Fruit fly (Drosophila melanogaster) whole organism, embryonic: ENCODE results near the gene CG34056.

Source experiments
- BEAF-32 ChIP-seq: fragments of 200-800 bp; sonication (Bioruptor generic); optimal IDR thresholded peaks from 3 replicates; lab custom pipeline; 2017; ENCODE audit warnings: missing biosample characterization, missing genetic modification characterization, mild to moderate bottlenecking, moderate library complexity, missing genetic modification reagents
- CG10274 ChIP-seq: fragments of 200-800 bp; sonication (Bioruptor generic); optimal IDR thresholded peaks from 3 replicates; lab custom pipeline; 2017; ENCODE audit warnings: missing biosample characterization, mild to moderate bottlenecking, missing genetic modification characterization
- CG11085 ChIP-seq: fragments of 200-800 bp; sonication (Bioruptor generic); IDR thresholded peaks from 2 replicates; pipeline ENCODE4 v1.3.6; 2022; ENCODE audit warnings: missing biosample characterization, missing genetic modification characterization
- CG11247 ChIP-seq: fragments of 200-800 bp; sonication (Bioruptor generic); IDR thresholded peaks from 2 replicates; pipeline ENCODE4 v1.3.6; 2022; ENCODE audit warnings: missing biosample characterization, missing genetic modification characterization
- CG13287 ChIP-seq: fragments of 200-800 bp; sonication (Bioruptor generic); IDR thresholded peaks from 2 replicates; pipeline ENCODE4 v1.3.6; 2022; ENCODE audit warnings: missing biosample characterization, missing genetic modification characterization; ENCODE audit not compliant: partially characterized antibody
- CG15073 ChIP-seq: fragments of 200-800 bp; sonication (Bioruptor generic); optimal IDR thresholded peaks from 2 replicates; lab custom pipeline; 2016; ENCODE audit warnings: missing biosample characterization, missing genetic modification characterization
- CG1603 ChIP-seq: fragments of 200-800 bp; sonication (Bioruptor generic); optimal IDR thresholded peaks from 2 replicates; lab custom pipeline; 2019; ENCODE audit warnings: missing biosample characterization, mild to moderate bottlenecking, missing genetic modification characterization, moderate library complexity
- CG17361 ChIP-seq: fragments of 200-800 bp; sonication (Bioruptor generic); IDR thresholded peaks from 3 replicates; pipeline ENCODE4 v1.3.6; 2022; ENCODE audit warnings: missing biosample characterization, missing genetic modification characterization
- CG18262 ChIP-seq: fragments of 200-800 bp; optimal IDR thresholded peaks from 3 replicates; lab custom pipeline; 2019; ENCODE audit warnings: missing biosample characterization, mild to moderate bottlenecking, missing genetic modification characterization, moderate library complexity
- CG2199 ChIP-seq: fragments of 200-800 bp; sonication (Bioruptor generic); IDR thresholded peaks from 3 replicates; pipeline ENCODE4 v1.3.6; 2022; ENCODE audit warnings: missing biosample characterization, missing genetic modification characterization
- CG3163 ChIP-seq: fragments of 200-800 bp; sonication (Bioruptor generic); optimal IDR thresholded peaks from 3 replicates; lab custom pipeline; 2016; ENCODE audit warnings: missing biosample characterization, missing genetic modification characterization
- CG3726 ChIP-seq: fragments of 200-800 bp; sonication (Bioruptor generic); IDR thresholded peaks from 3 replicates; pipeline ENCODE4, ENCODE4 v1.3.6; 2022; ENCODE audit warnings: missing biosample characterization, missing genetic modification characterization
- CG4707 ChIP-seq: fragments of 200-800 bp; sonication (Bioruptor generic); optimal IDR thresholded peaks from 2 replicates; lab custom pipeline; 2018; ENCODE audit warnings: missing biosample characterization, mild to moderate bottlenecking, missing genetic modification characterization, moderate library complexity
- CG6791 ChIP-seq: fragments of 200-800 bp; sonication (Bioruptor generic); IDR thresholded peaks from 3 replicates; pipeline ENCODE4 v1.3.6; 2022; ENCODE audit warnings: missing biosample characterization, missing genetic modification characterization; ENCODE audit not compliant: partially characterized antibody
- CG7372 ChIP-seq: fragments of 200-800 bp; sonication (Bioruptor generic); IDR thresholded peaks from 2 replicates; pipeline ENCODE4 v1.3.6; 2022; ENCODE audit warnings: missing biosample characterization, missing genetic modification characterization
- CG7556 ChIP-seq: fragments of 200-800 bp; sonication (Bioruptor generic); optimal IDR thresholded peaks from 2 replicates; lab custom pipeline; 2017; ENCODE audit warnings: missing biosample characterization, mild to moderate bottlenecking, missing genetic modification characterization
- CG8944 ChIP-seq: fragments of 200-800 bp; sonication (Bioruptor generic); optimal IDR thresholded peaks from 3 replicates; lab custom pipeline; 2016; ENCODE audit warnings: missing biosample characterization, missing genetic modification characterization
- CG9727 ChIP-seq: fragments of 200-800 bp; sonication (Bioruptor generic); optimal IDR thresholded peaks from 3 replicates; lab custom pipeline; 2017; ENCODE audit warnings: missing biosample characterization, mild to moderate bottlenecking, missing genetic modification characterization
- Dip2 ChIP-seq: fragments of 200-800 bp; sonication (Bioruptor generic); IDR thresholded peaks from 2 replicates; pipeline ENCODE4 v1.3.6; 2022; ENCODE audit warnings: missing biosample characterization, missing genetic modification characterization
- Dp ChIP-seq: fragments of 200-800 bp; sonication (Bioruptor generic); optimal IDR thresholded peaks from 2 replicates; lab custom pipeline; 2018; ENCODE audit warnings: missing biosample characterization, mild to moderate bottlenecking, missing genetic modification characterization, moderate library complexity
- ERR ChIP-seq: fragments of 200-800 bp; sonication (Bioruptor generic); optimal IDR thresholded peaks from 2 replicates; lab custom pipeline; 2016; ENCODE audit warnings: missing biosample characterization, missing genetic modification characterization
- Ets65A ChIP-seq: fragments of 200-800 bp; sonication (Bioruptor generic); peaks from one replicate; lab custom pipeline; 2016; ENCODE audit warnings: missing biosample characterization, missing genetic modification characterization
- GATAe ChIP-seq: fragments of 200-800 bp; sonication (Bioruptor generic); conservative IDR thresholded peaks from 2 replicates; pipeline ENCODE4 v1.3.6; 2022; ENCODE audit warnings: missing biosample characterization, missing genetic modification characterization
- HHEX ChIP-seq: fragments of 200-800 bp; sonication (Bioruptor generic); optimal IDR thresholded peaks from 3 replicates; lab custom pipeline; 2017; ENCODE audit warnings: missing biosample characterization, mild to moderate bottlenecking, missing genetic modification characterization, missing genetic modification reagents
- Med ChIP-seq: fragments of 200-800 bp; sonication (Bioruptor generic); peaks from one replicate; lab custom pipeline; 2016; ENCODE audit warnings: missing biosample characterization, missing genetic modification characterization, mild to moderate bottlenecking, inconsistent platforms, moderate library complexity
- Meics ChIP-seq: fragments of 200-800 bp; sonication (Bioruptor generic); optimal IDR thresholded peaks from 2 replicates; lab custom pipeline; 2017; ENCODE audit warnings: missing biosample characterization, mild to moderate bottlenecking, missing genetic modification characterization
- Opbp ChIP-seq: fragments of 200-800 bp; sonication (Bioruptor generic); IDR thresholded peaks from 3 replicates; pipeline ENCODE4 v1.3.6; 2022; ENCODE audit warnings: missing biosample characterization, missing genetic modification characterization; ENCODE audit not compliant: partially characterized antibody
- Sry-δ ChIP-seq: fragments of 200-800 bp; sonication (Bioruptor generic); optimal IDR thresholded peaks from 2 replicates; lab custom pipeline; 2016; ENCODE audit warnings: missing biosample characterization, missing genetic modification characterization
- abd-A ChIP-seq: fragments of 200-800 bp; sonication (Bioruptor generic); optimal IDR thresholded peaks from 3 replicates; lab custom pipeline; 2019; ENCODE audit warnings: missing biosample characterization, mild to moderate bottlenecking, missing genetic modification characterization, moderate library complexity
- ase ChIP-seq: fragments of 200-800 bp; sonication (Bioruptor generic); IDR thresholded peaks from 3 replicates; pipeline ENCODE4 v1.3.6; 2022; ENCODE audit warnings: missing biosample characterization, missing genetic modification characterization
- chn ChIP-seq: fragments of 200-800 bp; sonication (Bioruptor generic); optimal IDR thresholded peaks from 2 replicates; lab custom pipeline; 2016; ENCODE audit warnings: missing biosample characterization, missing genetic modification characterization
- dati ChIP-seq: fragments of 200-800 bp; sonication (Bioruptor generic); IDR thresholded peaks from 2 replicates; pipeline ENCODE4 v1.3.6; 2022; ENCODE audit warnings: missing biosample characterization, missing genetic modification characterization
- dimm ChIP-seq: fragments of 200-800 bp; sonication (Bioruptor generic); IDR thresholded peaks from 2 replicates; pipeline ENCODE4 v1.3.6; 2022; ENCODE audit warnings: missing biosample characterization, missing genetic modification characterization
- disco-r ChIP-seq: fragments of 200-800 bp; sonication (Bioruptor generic); optimal IDR thresholded peaks from 2 replicates; lab custom pipeline; 2016; ENCODE audit warnings: missing biosample characterization, missing genetic modification characterization
- emc ChIP-seq: fragments of 200-800 bp; sonication (Bioruptor generic); optimal IDR thresholded peaks from 2 replicates; lab custom pipeline; 2016; ENCODE audit warnings: missing biosample characterization, missing genetic modification characterization
- en ChIP-seq: fragments of 200-800 bp; sonication (Bioruptor generic); optimal IDR thresholded peaks from 2 replicates; lab custom pipeline; 2016; ENCODE audit warnings: missing biosample characterization, missing genetic modification characterization
- gcm ChIP-seq: fragments of 200-800 bp; sonication (Bioruptor generic); optimal IDR thresholded peaks from 2 replicates; lab custom pipeline; 2019; ENCODE audit warnings: missing biosample characterization, mild to moderate bottlenecking, missing genetic modification characterization, moderate library complexity
- hbn ChIP-seq: fragments of 200-800 bp; sonication (Bioruptor generic); IDR thresholded peaks from 2 replicates; pipeline ENCODE4 v1.3.6; 2022; ENCODE audit warnings: missing biosample characterization, missing genetic modification characterization; ENCODE audit not compliant: partially characterized antibody
- ken ChIP-seq: fragments of 200-800 bp; sonication (Bioruptor generic); IDR thresholded peaks from 3 replicates; pipeline ENCODE4 v1.3.6; 2022; ENCODE audit warnings: missing biosample characterization, missing genetic modification characterization
- mirr ChIP-seq: fragments of 200-800 bp; sonication (Bioruptor generic); optimal IDR thresholded peaks from 3 replicates; lab custom pipeline; 2018; ENCODE audit warnings: missing biosample characterization, mild to moderate bottlenecking, missing genetic modification characterization
- pita ChIP-seq: fragments of 200-800 bp; sonication (Bioruptor generic); optimal IDR thresholded peaks from 2 replicates; lab custom pipeline; 2017; ENCODE audit warnings: missing biosample characterization, mild to moderate bottlenecking, missing genetic modification characterization
- prd ChIP-seq, 3 experiments: fragments of >200 bp in 2 of 3; fragments of 200-800 bp in 1 of 3; sonication (Bioruptor generic) in 1 of 3; optimal IDR thresholded peaks in 2 of 3; IDR thresholded peaks in 1 of 3; 2 replicates in 2 of 3; 3 replicates in 1 of 3; pipeline versions ENCODE4 v1.3.6 to Lab custom; 2017 to 2022; ENCODE audit warnings: missing biosample characterization in 1 of 3, missing genetic modification characterization in 1 of 3
- sd ChIP-seq: fragments of 200-800 bp; sonication (Bioruptor generic); optimal IDR thresholded peaks from 3 replicates; lab custom pipeline; 2018; ENCODE audit warnings: missing biosample characterization, mild to moderate bottlenecking, missing genetic modification characterization, moderate library complexity
- seq ChIP-seq: fragments of 200-800 bp; sonication (Bioruptor generic); IDR thresholded peaks from 2 replicates; pipeline ENCODE4 v1.3.6; 2022; ENCODE audit warnings: missing biosample characterization, missing genetic modification characterization
- sima ChIP-seq: fragments of 200-800 bp; sonication (Bioruptor generic); optimal IDR thresholded peaks from 2 replicates; lab custom pipeline; 2016; ENCODE audit warnings: missing biosample characterization, missing genetic modification characterization
- sr ChIP-seq: fragments of 200-800 bp; sonication (Bioruptor generic); IDR thresholded peaks from 3 replicates; pipeline ENCODE4 v1.3.6; 2022; ENCODE audit warnings: missing biosample characterization, missing genetic modification characterization
- ssp ChIP-seq: fragments of 200-800 bp; sonication (Bioruptor generic); IDR thresholded peaks from 2 replicates; pipeline ENCODE4 v1.3.6; 2022; ENCODE audit warnings: missing biosample characterization, missing genetic modification characterization
- sug ChIP-seq: fragments of 200-800 bp; optimal IDR thresholded peaks from 2 replicates; lab custom pipeline; 2019; ENCODE audit warnings: missing biosample characterization, mild to moderate bottlenecking, missing genetic modification characterization, moderate library complexity
- unc-4 ChIP-seq: fragments of 200-800 bp; sonication (Bioruptor generic); IDR thresholded peaks from 2 replicates; pipeline ENCODE4 v1.3.6; 2022; ENCODE audit warnings: missing biosample characterization, missing genetic modification characterization; ENCODE audit not compliant: partially characterized antibody
- unpg ChIP-seq: fragments of 200-800 bp; sonication (Bioruptor generic); optimal IDR thresholded peaks from 3 replicates; lab custom pipeline; 2018; ENCODE audit warnings: missing biosample characterization, mild to moderate bottlenecking, missing genetic modification characterization, moderate library complexity
- zen ChIP-seq: fragments of 200-800 bp; sonication (Bioruptor generic); optimal IDR thresholded peaks from 3 replicates; lab custom pipeline; 2018; ENCODE audit warnings: missing biosample characterization, mild to moderate bottlenecking, missing genetic modification characterization, moderate library complexity

Gene CG34056

dm6 chr3L:882892-883255 is 12.9 kb upstream of the CG34056 start (continued):
- no peak for TF ChIP-seq CG4707
- TF ChIP-seq sug (tag; lab: Kevin White, UChicago): peak; percentile 41
- TF ChIP-seq BEAF-32 (GFP tag; lab: Kevin White, UChicago): no peak
- TF ChIP-seq Dp (GFP tag; lab: Kevin White, UChicago): no peak
- TF ChIP-seq disco-r (GFP tag; lab: Kevin White, UChicago): no peak
- TF ChIP-seq dati: no peak
- TF ChIP-seq sd (tag; lab: Kevin White, UChicago): peak; percentile 83
- no peak for TF ChIP-seq ssp (GFP tag; lab: Robert Waterston, UW)
- no peak for TF ChIP-seq HHEX (GFP tag; lab: Kevin White, UChicago)
- TF ChIP-seq CG2199 (GFP tag; lab: Robert Waterston, UW): 0 out of 3 replicates have a peak, but pooled peaks have one; percentile 11
- no peak for TF ChIP-seq CG3726
- no peak for TF ChIP-seq CG11247 (GFP tag; lab: Robert Waterston, UW)
- TF ChIP-seq mirr: peak; percentile 34
- no peak for TF ChIP-seq prd (optimal IDR thresholded peaks at IDR 0.05; lab: Kevin White, UChicago)
- TF ChIP-seq prd (GFP tag; IDR thresholded peaks at IDR 0.05; lab: Robert Waterston, UW): no peak
- peak; percentile 20; the same call in 1 of the 3 replicates for TF ChIP-seq ken (GFP tag; lab: Robert Waterston, UW)
- no peak for TF ChIP-seq pita (GFP tag; lab: Kevin White, UChicago)
- no peak for TF ChIP-seq en (GFP tag; lab: Kevin White, UChicago)
- no peak for TF ChIP-seq CG7372 (GFP tag; lab: Robert Waterston, UW)
- TF ChIP-seq CG6791: peak; percentile 45; the same call in 1 of the 3 replicates
- TF ChIP-seq CG15073 (GFP tag; lab: Kevin White, UChicago): no peak
- no peak for TF ChIP-seq chn (GFP tag; lab: Kevin White, UChicago)
- no peak for TF ChIP-seq sima
- TF ChIP-seq CG1603: no peak
- no peak for TF ChIP-seq dimm
- peak; percentile 75 for TF ChIP-seq Med (GFP tag; lab: Kevin White, UChicago)
- no peak for TF ChIP-seq CG7556 (GFP tag; lab: Kevin White, UChicago)
- peak; percentile 94 for TF ChIP-seq CG3163 (GFP tag; lab: Kevin White, UChicago)
- TF ChIP-seq zen (tag; lab: Kevin White, UChicago): no peak
- TF ChIP-seq CG10274 (GFP tag; lab: Kevin White, UChicago): no peak
- no peak for TF ChIP-seq unpg (GFP tag; lab: Kevin White, UChicago)
- peak; percentile 70 for TF ChIP-seq abd-A (tag; lab: Kevin White, UChicago)
- no peak for TF ChIP-seq Opbp (GFP tag; lab: Robert Waterston, UW)
- TF ChIP-seq Ets65A (GFP tag; lab: Kevin White, UChicago): peak; percentile 40
- TF ChIP-seq CG8944 (GFP tag; lab: Kevin White, UChicago): no peak
- no peak for TF ChIP-seq emc
- TF ChIP-seq GATAe (GFP tag; lab: Robert Waterston, UW): no peak
- 0 out of 3 replicates have a peak, but pooled peaks have one; percentile 35 for TF ChIP-seq sr
- TF ChIP-seq CG11085 (GFP tag; lab: Robert Waterston, UW): no peak
- peak; percentile 38; the same call in 1 of the 2 replicates for TF ChIP-seq seq (GFP tag; lab: Robert Waterston, UW)
- TF ChIP-seq ase (GFP tag; lab: Robert Waterston, UW): no peak
- peak; percentile 6; the same call in 1 of the 2 replicates for TF ChIP-seq CG13287 (GFP tag; lab: Robert Waterston, UW)
- peak; percentile 4 for TF ChIP-seq ERR (GFP tag; lab: Kevin White, UChicago)
- no peak for TF ChIP-seq CG18262 (tag; lab: Kevin White, UChicago)
- TF ChIP-seq gcm (GFP tag; lab: Kevin White, UChicago): no peak
- no peak for TF ChIP-seq unc-4 (GFP tag; lab: Robert Waterston, UW)
- no peak for TF ChIP-seq Meics
- no peak for TF ChIP-seq hbn (GFP tag; lab: Robert Waterston, UW)
- TF ChIP-seq Dip2 (GFP tag; lab: Robert Waterston, UW): peak; percentile 59
- no peak for TF ChIP-seq CG9727 (GFP tag; lab: Kevin White, UChicago)
- no peak for TF ChIP-seq Sry-δ (GFP tag; lab: Kevin White, UChicago)
- no peak for TF ChIP-seq CG17361 (GFP tag; lab: Robert Waterston, UW)
